Worm (Caenorhabditis elegans): ENCODE measurements around the gene W04E12.3.

DNA sequence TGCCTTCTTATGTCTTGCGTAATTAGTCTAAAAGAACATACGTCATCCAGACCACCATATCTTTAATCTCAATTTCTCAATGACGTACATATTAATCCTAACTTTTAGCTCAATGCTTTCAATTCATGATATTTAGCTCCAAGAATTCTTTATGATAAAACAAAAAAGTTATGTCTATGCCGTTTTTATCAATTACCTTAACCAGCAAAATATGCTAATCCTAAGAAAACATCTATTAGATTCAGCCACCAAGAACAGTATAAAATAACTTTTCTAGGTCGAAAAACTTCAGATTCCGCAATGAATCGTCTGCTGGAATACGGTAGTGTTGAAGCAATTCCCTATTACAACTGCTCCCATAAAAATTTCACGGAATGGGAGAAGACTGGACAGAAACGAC lies 42.1 kb downstream of the W04E12.3 start, which contains the start of gene srt-45:
- no peak for TF ChIP-seq ama-1 (optimal IDR thresholded peaks at IDR 0.05)
- TF ChIP-seq lin-15B (tag; optimal IDR thresholded peaks at IDR 0.05), result no peak
- TF ChIP-seq unc-62 (GFP tag; optimal IDR thresholded peaks at IDR 0.05 in 1 of 2), result no peak
- no peak for TF ChIP-seq unc-62 (tag; optimal IDR thresholded peaks at IDR 0.05)
- TF ChIP-seq mep-1 (tag; optimal IDR thresholded peaks at IDR 0.05), result no peak
- TF ChIP-seq fkh-10 (GFP tag; optimal IDR thresholded peaks at IDR 0.05), result no peak
